Fruit fly (Drosophila melanogaster) S2 (cell line): ENCODE data around the gene CG10254.

ENCODE experiments used
- CG8478 ChIP-seq: fragments of >200 bp; optimal IDR thresholded peaks from 2 replicates; lab custom pipeline; 2018
- CTCF ChIP-seq, 2 experiments: fragments of >200 bp; optimal IDR thresholded peaks; 2 replicates each; lab custom pipeline; 2018

DNA sequence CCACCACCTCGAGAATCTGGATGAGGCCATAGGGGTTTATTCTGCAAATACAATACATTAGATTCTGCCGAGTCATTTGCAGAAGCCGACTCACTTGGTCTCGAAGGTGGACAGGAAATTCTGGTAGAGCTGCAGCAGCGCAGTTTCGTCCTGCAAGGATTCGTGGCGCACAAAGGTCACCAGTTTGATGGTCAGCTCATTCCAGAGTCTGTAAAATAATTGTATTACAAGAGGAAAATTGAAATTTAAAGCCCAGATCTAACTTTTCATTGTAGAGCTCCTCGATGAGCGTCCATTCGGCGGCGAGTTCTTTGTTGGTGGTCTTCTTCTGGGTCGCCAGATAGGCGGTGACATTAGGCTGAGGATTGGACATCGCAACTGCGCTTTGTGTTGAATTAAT lies 37.8 kb upstream of the CG10254 start:
- TF ChIP-seq CG8478 (no peak), CTCF (optimal IDR thresholded peaks at IDR 0.05; lab: Kevin White, UChicago) (no peak)
